Fruit fly (Drosophila melanogaster) whole organism: Measurements from ENCODE around the gene CG14826.

Experiments used
- CG8478 ChIP-seq: fragments of >200 bp; optimal IDR thresholded peaks from 2 replicates; lab custom pipeline; 2018; ENCODE audit warnings: inconsistent platforms
- Dll ChIP-seq: fragments of >200 bp; optimal IDR thresholded peaks from 2 replicates; lab custom pipeline; 2017
- EcR ChIP-seq, 2 experiments: fragments of >200 bp; optimal IDR thresholded peaks; 2 replicates each; lab custom pipeline; 2017; ENCODE audit warnings: missing biosample characterization in 2 of 2, missing genetic modification characterization in 2 of 2, missing genetic modification reagents in 2 of 2
- pan ChIP-seq: fragments of >200 bp; optimal IDR thresholded peaks from 2 replicates; lab custom pipeline; 2017
- psq ChIP-seq: fragments of >200 bp; optimal IDR thresholded peaks from 2 replicates; lab custom pipeline; 2017
- usp ChIP-seq: fragments of >200 bp; optimal IDR thresholded peaks from 2 replicates; lab custom pipeline; 2017; ENCODE audit warnings: missing biosample characterization, missing genetic modification characterization, mixed read lengths

Gene CG14826

DNA sequence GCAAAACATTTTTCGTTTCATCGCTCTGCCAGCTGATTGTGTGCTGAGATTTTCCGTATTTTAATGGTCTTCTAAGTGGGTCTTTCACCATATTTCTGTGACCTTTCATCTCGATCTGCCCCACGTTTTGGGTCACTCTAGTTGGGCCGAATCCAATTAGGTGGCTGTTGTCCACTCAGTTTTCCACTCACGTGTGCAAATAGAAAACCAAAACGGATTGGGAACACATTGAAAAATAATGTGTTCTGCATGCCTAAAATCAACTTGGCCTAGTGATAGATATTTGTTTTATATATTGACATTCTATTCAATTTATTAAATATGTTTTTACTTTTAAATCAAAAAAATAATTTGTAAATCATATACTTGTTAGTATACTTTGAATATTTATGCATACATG is at the start of gene CG14826:
Gene CG14826, plus strand, starts transcription at position 301 of the 400 bp plus-strand sequence.
- no peak for TF ChIP-seq EcR (GFP tag; optimal IDR thresholded peaks at IDR 0.05; lab: Kevin White, UChicago)
- TF ChIP-seq usp (GFP tag; lab: Kevin White, UChicago): no peak
- TF ChIP-seq CG8478 (lab: Kevin White, UChicago): no peak
- no peak for TF ChIP-seq pan (lab: Kevin White, UChicago)
- TF ChIP-seq psq: no peak
- TF ChIP-seq Dll (lab: Kevin White, UChicago): no peak

DNA sequence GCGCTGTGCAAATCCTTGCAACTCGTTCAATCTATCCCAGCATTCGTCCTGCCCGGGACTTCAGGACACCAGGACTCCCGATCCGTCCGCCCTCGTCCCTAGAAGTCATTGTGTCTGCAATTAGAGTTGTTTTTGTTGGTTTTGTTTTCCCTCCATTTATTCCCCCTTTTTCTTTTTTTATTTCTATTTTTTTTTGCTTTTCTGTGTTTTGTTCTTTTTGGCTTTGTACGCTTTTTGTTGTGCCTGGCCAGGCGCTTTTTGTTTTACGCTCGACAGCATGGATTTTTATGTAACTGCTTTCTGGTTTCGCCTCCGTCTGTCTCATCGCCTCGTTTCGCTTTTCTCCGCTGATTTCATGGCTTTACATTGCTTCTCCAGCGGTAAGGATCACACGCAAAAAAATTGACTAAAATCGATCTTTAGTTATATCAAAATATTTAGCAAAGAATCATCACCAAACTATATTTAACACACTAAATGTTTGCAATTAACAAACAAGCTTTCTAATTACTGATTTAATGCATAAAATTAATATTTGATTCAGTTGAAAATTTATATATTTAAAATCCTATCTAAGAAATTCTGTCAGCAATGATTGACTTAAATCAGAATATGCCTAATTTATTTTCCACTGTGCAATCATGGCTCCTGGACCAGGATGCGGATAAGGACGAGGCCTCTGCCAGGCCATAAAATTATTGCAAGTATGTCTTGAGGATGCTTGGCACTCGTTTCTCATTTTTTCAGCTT is 49.4 kb upstream of the CG14826 start:
- TF ChIP-seq psq (no peak), usp (GFP tag; lab: Kevin White, UChicago) (no peak), Dll (lab: Kevin White, UChicago) (no peak), EcR (GFP tag; optimal IDR thresholded peaks at IDR 0.05; lab: Kevin White, UChicago) (no peak), pan (lab: Kevin White, UChicago) (no peak)

DNA sequence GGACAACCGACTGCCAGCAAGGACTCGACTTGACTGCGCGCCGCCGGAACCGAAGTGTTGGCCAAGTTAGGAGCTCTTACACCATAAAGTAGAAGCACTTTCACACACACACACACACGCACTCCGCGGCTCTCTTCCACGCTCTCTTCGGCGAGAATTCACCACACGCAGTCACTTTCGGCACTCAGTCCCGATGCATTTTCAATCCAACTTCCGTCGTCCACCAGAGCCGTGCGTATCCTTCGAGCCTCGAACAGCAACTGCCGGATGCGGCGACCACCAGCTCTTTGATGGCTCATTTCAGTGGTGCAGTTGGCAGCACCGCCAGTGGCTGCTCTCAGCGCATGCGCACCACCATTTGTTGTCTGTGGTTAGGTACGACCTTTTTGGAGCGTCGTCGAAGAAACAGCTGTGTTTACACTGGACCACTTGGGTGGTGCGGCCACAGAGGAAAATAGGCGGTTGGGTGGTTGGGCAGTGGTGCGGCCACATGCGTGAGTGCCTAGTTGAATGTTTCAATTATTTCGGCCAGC is 44.6 kb upstream of the CG14826 start, which contains the start of gene Dscam2:
Gene Dscam2, minus strand, starts transcription at position 264 of the 533 bp plus-strand sequence.
- no peak for TF ChIP-seq pan (lab: Kevin White, UChicago)
- TF ChIP-seq CG8478 (lab: Kevin White, UChicago): no peak
- TF ChIP-seq psq: no peak
- TF ChIP-seq usp (GFP tag; lab: Kevin White, UChicago): no peak
- TF ChIP-seq Dll (lab: Kevin White, UChicago): no peak
- no peak for TF ChIP-seq EcR (GFP tag; optimal IDR thresholded peaks at IDR 0.05; lab: Kevin White, UChicago)

DNA sequence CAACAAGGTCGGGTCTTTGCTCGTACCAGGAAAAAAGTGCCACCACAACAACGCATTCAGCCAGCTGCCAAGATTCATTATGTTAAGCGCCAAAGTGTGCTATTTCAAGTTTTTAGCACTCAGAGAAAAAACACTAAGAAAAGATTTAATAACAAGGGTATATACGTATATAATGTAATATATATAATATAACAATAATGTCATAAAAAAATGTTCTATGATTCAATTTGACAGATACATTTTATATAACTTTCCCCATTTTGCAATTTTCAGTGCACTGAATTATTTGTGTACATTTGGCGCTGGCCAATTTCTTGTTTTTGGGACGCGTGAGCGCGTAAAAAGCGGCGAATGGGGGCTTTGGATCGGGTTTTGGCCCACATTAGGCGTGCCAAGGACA is 43.8 kb upstream of the CG14826 start:
- TF ChIP-seq usp (GFP tag; lab: Kevin White, UChicago) (no peak), pan (lab: Kevin White, UChicago) (no peak), psq (no peak), CG8478 (lab: Kevin White, UChicago) (no peak), Dll (lab: Kevin White, UChicago) (no peak), EcR (GFP tag; optimal IDR thresholded peaks at IDR 0.05; lab: Kevin White, UChicago) (no peak)

DNA sequence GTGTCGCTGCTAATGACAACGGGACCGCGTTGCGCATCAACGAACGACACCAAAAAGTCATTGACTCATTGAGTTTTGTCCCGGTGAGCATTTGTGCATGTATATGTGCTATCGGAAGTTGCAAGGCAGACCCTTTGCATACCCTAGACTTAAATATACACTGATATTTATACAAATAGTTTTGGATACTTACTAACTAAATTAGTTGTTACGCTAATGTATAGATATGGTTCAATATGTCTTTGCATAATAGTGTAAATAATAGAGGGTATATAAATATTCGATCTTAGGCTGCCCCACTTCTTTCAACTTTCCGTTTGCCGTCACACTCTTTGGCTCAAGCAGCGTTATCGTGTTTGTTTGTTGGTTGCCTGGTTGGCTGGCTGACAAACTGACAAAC is 43.1 kb upstream of the CG14826 start:
- TF ChIP-seq psq (no peak), pan (lab: Kevin White, UChicago) (no peak), CG8478 (lab: Kevin White, UChicago) (no peak), EcR (GFP tag; optimal IDR thresholded peaks at IDR 0.05; lab: Kevin White, UChicago) (no peak), Dll (lab: Kevin White, UChicago) (no peak), usp (GFP tag; lab: Kevin White, UChicago) (no peak)

DNA sequence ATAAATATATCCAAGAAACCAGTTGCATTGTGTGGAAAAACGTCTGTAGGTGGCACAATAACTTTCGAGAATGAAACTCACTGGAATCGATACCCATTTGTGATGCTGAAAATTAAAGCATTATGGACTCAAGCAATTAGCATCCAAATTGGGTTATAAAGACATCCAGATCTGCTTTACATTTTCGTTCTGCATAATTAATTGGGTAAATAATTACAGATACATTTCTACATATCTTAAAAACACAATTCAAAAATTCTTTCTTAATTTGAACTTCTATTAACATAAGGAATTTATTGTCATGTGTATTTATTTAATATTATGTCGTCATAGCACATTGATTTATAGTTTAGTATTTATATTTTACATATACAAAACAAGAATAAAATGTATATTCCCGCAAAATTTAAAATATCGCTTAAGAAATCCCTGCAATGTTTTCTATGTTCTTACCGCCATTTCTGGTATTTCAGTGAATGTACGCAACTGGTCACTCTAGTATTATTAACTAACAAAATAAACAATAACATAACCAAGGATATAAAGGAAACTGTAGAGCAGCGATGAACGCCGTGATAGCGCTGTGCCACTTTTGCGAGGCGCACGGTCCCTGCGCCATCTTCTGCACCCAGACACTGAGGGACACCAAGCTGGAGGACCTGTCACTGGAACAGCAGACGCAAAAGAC is 3.9 kb downstream of the CG14826 start, which contains the start of the genes CG14829 and BHD:
Gene CG14829, minus strand, starts transcription at position 51 of the 688 bp plus-strand sequence.
Gene BHD, plus strand, starts transcription at position 471 of the 688 bp plus-strand sequence.
- TF ChIP-seq CG8478 (lab: Kevin White, UChicago) (no peak), psq (no peak), usp (GFP tag; lab: Kevin White, UChicago) (no peak), pan (lab: Kevin White, UChicago) (no peak), EcR (GFP tag; optimal IDR thresholded peaks at IDR 0.05; lab: Kevin White, UChicago) (no peak), Dll (lab: Kevin White, UChicago) (no peak)

DNA sequence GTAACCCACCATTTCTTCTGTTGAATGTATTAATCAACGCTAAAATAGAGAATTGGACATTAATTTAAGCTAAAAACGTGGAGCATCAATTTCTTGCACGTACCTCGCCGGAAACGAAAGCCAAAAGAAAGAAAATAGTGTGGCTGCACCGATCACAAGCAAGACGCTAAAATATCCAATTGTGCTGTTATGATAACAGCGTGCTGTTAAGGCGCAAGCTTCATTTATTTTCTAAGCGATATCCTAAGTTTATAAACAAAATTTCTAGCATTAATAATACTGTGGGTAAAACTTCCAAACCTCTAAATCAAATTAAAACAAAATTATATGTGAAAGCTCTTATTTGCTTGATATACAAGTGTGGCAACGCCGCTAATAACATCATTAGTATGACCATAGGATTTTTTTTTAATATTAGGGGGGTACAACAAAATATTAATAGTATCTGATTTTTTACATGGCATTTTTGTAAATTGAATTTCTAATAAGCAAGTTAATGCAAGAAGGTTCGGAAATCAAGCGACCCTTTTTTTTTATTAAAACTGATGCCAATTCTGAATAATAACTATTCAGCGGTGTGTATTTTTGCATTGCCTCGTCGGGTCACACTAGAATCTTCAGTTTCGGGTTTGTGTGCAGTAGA is 7.0 kb downstream of the CG14826 start, which contains the start of the genes RpL18 and Neos:
Gene RpL18, minus strand, starts transcription at position 135 of the 643 bp plus-strand sequence.
Gene Neos, plus strand, starts transcription at position 412 of the 643 bp plus-strand sequence.
- no peak for TF ChIP-seq psq
- no peak for TF ChIP-seq EcR (GFP tag; optimal IDR thresholded peaks at IDR 0.05; lab: Kevin White, UChicago)
- TF ChIP-seq CG8478 (lab: Kevin White, UChicago): no peak
- TF ChIP-seq usp (GFP tag; lab: Kevin White, UChicago): no peak
- TF ChIP-seq Dll (lab: Kevin White, UChicago): no peak
- no peak for TF ChIP-seq pan (lab: Kevin White, UChicago)

DNA sequence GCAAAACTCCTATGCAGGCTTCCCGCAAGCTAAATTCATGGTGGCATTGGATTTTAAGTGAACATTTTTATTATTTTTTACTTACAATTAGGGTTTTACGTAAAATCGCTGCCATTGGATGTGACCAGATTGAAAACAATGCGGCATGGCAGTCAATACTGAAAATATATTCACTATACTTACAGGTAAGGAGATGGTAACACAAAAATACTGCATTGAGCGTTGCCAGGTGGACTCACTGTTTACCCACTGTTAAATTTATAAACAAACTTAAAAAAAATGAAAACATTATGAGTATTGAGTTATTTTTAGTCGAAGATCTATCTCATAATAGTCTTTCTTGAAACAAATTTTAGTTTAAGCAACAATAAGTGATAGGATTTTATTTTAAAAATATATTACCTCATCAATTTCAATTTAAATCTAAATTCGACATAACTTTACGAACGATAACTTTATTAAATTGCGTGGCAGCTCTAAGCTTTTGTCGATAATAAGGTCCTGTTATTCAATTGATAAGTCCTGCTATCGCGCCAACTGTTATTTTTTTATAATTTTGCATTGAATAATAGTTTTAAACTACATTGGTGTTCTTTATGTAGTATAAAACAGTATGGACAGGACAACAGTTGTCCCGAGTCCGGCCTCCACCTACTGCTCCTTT is 9.6 kb downstream of the CG14826 start, which contains the start of the genes mRpL50 and mei-P22:
Gene mRpL50, minus strand, starts transcription at position 159 of the 664 bp plus-strand sequence.
Gene mei-P22, plus strand, starts transcription at position 614 of the 664 bp plus-strand sequence.
- no peak for TF ChIP-seq usp (GFP tag; lab: Kevin White, UChicago)
- TF ChIP-seq CG8478 (lab: Kevin White, UChicago): no peak
- no peak for TF ChIP-seq EcR (GFP tag; optimal IDR thresholded peaks at IDR 0.05; lab: Kevin White, UChicago)
- no peak for TF ChIP-seq psq
- TF ChIP-seq pan (lab: Kevin White, UChicago): no peak
- no peak for TF ChIP-seq Dll (lab: Kevin White, UChicago)

DNA sequence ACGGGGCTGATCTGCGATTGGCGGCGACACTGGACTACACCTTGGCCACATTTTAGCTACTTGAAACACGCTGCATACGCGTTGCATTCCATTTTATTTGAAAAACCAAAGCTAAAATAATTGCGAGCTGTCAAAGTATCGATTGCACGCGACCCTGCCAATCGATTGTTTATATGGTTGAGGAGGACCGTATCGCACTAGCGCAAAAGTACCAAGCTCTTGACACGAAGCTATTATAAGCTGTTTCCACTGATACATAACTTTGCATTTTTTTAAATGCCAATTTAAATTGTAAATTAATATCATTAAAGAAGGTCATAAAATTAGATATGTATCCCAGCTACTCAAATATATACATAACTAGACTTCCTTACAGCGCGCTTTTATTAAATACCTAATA is 14.9 kb downstream of the CG14826 start, which contains the start of gene Cdc27:
Gene Cdc27, minus strand, starts transcription at position 174 of the 400 bp plus-strand sequence.
- TF ChIP-seq psq (no peak), Dll (lab: Kevin White, UChicago) (no peak), EcR (GFP tag; optimal IDR thresholded peaks at IDR 0.05; lab: Kevin White, UChicago) (no peak), pan (lab: Kevin White, UChicago) (no peak), usp (GFP tag; lab: Kevin White, UChicago) (no peak), CG8478 (lab: Kevin White, UChicago) (no peak)

DNA sequence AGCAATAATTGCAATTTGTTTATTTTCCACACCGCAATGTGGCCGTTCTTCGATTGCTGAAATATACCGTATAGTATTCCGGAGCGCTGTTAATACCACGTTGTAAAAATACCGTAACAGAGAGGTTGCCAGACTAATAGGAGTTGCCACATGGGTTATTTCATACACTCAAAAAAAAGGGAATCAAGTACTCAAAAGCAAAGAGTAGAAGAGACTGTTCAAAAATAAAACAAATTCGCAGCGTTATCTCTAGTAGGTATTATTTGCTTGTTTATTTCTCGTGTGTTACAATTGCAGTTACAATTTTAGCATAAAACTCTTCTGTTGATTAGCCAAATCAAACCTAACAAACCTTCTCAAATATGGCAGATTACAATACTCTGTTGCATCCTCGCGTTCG is 16.2 kb downstream of the CG14826 start, which contains the start of gene MED4:
Gene MED4, minus strand, starts transcription at position 59 of the 400 bp plus-strand sequence.
- TF ChIP-seq EcR (GFP tag; optimal IDR thresholded peaks at IDR 0.05; lab: Kevin White, UChicago): no peak
- TF ChIP-seq pan (lab: Kevin White, UChicago): no peak
- no peak for TF ChIP-seq usp (GFP tag; lab: Kevin White, UChicago)
- TF ChIP-seq psq: no peak
- no peak for TF ChIP-seq Dll (lab: Kevin White, UChicago)
